Worm (Caenorhabditis elegans): ENCODE measurements around the gene C47E8.3.

The C47E8.3 gene

DNA sequence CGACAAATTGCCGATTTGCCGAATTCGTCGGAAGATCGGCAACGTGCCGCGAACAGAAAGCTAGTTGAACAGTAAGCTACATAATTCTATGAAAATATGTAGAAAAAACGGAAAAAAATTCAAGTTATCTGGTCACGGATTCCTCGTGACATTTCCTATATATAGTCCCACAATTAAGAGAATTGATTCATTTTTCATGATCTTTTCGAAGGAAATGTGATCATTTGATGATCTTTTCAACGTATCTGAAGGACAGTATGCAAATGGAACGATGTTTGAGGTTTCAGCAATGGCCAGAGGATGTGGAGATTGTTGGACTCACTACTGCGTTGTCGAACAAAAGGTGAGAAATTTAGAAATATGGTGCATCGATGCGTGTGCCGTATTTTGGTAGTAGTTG is 27.8 kb downstream of the C47E8.3 start, which contains the start of gene R08A2.9:
Gene R08A2.9 (plus strand): TSS at position 301 of the 400 bp plus-strand sequence.
- TF ChIP-seq hlh-15 (tag; optimal IDR thresholded peaks at IDR 0.05) = no peak
- TF ChIP-seq odd-2 (tag; optimal IDR thresholded peaks at IDR 0.05) = no peak
- no peak for TF ChIP-seq ceh-2 (tag; optimal IDR thresholded peaks at IDR 0.05)
- TF ChIP-seq fkh-10 (GFP tag; optimal IDR thresholded peaks at IDR 0.05) = no peak
- TF ChIP-seq che-1 (tag; optimal IDR thresholded peaks at IDR 0.05) = no peak
- no peak for TF ChIP-seq elt-4 (tag; optimal IDR thresholded peaks at IDR 0.05)
- no peak for TF ChIP-seq sox-2 (GFP tag; IDR thresholded peaks at IDR 0.05)
- no peak for TF ChIP-seq mec-3 (tag; optimal IDR thresholded peaks at IDR 0.05; ENCODE audit: borderline replicate concordance)
- no peak for TF ChIP-seq madf-2 (tag; optimal IDR thresholded peaks at IDR 0.05)
- no peak for TF ChIP-seq pat-9 (tag; optimal IDR thresholded peaks at IDR 0.05)
- no peak for TF ChIP-seq ets-4 (tag; optimal IDR thresholded peaks at IDR 0.05)

DNA sequence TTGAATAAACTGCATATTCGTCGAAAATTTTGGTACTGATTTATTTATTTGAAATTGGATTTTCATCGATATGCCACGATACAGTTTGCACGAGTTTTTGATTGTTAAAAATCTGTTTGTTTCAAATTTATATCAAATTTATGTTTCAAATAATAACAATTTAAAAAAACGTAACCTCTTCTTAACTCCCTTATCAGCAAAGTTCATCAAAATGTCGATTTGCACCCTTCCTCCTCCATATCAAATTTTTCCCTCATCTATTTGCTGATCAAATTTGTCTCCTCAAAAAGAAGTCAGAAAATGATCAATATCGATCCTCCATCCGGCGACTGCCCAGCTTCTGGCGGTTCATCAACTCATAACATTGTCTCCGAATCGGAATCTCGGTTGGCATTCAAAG is 31.0 kb downstream of the C47E8.3 start, which contains the start of gene ssp-33:
Gene ssp-33 (plus strand): TSS at position 301 of the 400 bp plus-strand sequence.
- no peak for TF ChIP-seq K02D7.2 (tag; optimal IDR thresholded peaks at IDR 0.05)
- TF ChIP-seq fax-1 (tag; optimal IDR thresholded peaks at IDR 0.05) = no peak
- TF ChIP-seq pag-3 (tag; optimal IDR thresholded peaks at IDR 0.05; ENCODE audit: borderline replicate concordance) = no peak
- no peak for TF ChIP-seq elt-4 (tag; optimal IDR thresholded peaks at IDR 0.05)
- TF ChIP-seq unc-42 (tag; optimal IDR thresholded peaks at IDR 0.05) = no peak
- TF ChIP-seq ttx-3 (tag; optimal IDR thresholded peaks at IDR 0.05) = no peak
- no peak for TF ChIP-seq elt-2 (tag; optimal IDR thresholded peaks at IDR 0.05)
- no peak for TF ChIP-seq F13H6.1 (tag; optimal IDR thresholded peaks at IDR 0.05)
- no peak for TF ChIP-seq ceh-34 (tag; optimal IDR thresholded peaks at IDR 0.05)
- no peak for TF ChIP-seq che-1 (tag; optimal IDR thresholded peaks at IDR 0.05)
- TF ChIP-seq ceh-22 (tag; optimal IDR thresholded peaks at IDR 0.05) = no peak
- no peak for TF ChIP-seq tbx-7 (tag; optimal IDR thresholded peaks at IDR 0.05)
- TF ChIP-seq pat-9 (tag; optimal IDR thresholded peaks at IDR 0.05) = no peak
- TF ChIP-seq unc-86 (tag; optimal IDR thresholded peaks at IDR 0.05) = no peak
- no peak for TF ChIP-seq dve-1 (tag; optimal IDR thresholded peaks at IDR 0.05)
- TF ChIP-seq odd-2 (tag; optimal IDR thresholded peaks at IDR 0.05) = no peak
- no peak for TF ChIP-seq pqm-1 (tag; optimal IDR thresholded peaks at IDR 0.05)
- no peak for TF ChIP-seq nhr-232 (tag; optimal IDR thresholded peaks at IDR 0.05)
- no peak for TF ChIP-seq ceh-2 (tag; optimal IDR thresholded peaks at IDR 0.05)

DNA sequence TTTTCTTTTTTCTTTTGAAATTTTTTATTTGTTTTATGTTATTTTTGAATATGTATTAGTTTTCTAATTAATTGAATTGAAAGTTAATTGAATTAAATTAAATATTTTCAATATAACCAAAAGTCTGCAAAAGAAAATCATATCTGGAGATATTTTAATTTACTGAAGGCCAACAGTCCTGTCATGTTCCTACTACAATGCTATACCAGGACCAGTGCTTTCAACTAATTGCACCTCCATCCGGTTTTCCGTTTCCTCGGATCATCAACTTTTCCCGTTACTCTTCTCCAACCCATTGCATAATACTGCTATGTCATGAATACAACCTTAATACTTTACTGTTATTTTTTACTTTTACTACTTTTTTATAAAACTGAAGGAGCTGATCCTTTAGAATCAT is 32.2 kb downstream of the C47E8.3 start, which contains the start of gene R08A2.5:
Gene R08A2.5 (plus strand): TSS at position 301 of the 400 bp plus-strand sequence.
- TF ChIP-seq che-1 (tag; optimal IDR thresholded peaks at IDR 0.05) (no peak), ztf-16 (tag; optimal IDR thresholded peaks at IDR 0.05) (no peak), ets-4 (tag; optimal IDR thresholded peaks at IDR 0.05) (no peak), tbx-7 (tag; optimal IDR thresholded peaks at IDR 0.05) (no peak), Y22D7AL.16 (tag; optimal IDR thresholded peaks at IDR 0.05) (no peak), pha-4 (tag; optimal IDR thresholded peaks at IDR 0.05) (no peak), mec-3 (tag; optimal IDR thresholded peaks at IDR 0.05; ENCODE audit: borderline replicate concordance) (no peak), dve-1 (tag; optimal IDR thresholded peaks at IDR 0.05) (no peak), elt-2 (tag; optimal IDR thresholded peaks at IDR 0.05) (no peak)

DNA sequence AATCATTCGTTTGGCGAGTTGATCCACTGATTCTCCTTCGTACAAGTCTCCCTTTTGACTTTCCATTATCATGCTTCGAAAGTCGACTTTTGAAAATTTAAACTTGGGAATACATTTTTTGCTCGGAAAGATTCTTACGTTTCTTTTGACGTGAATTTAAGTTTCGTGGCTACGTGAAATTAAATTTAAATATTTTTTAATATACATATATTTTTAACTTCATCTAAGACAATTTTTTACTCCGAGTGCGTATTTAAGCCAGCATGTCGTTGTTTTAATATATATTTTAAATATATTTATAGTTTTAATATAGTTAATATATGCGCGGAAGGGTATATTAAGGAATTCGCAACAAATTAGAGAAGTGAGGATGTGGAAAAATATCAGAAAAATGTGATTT is 35.5 kb downstream of the C47E8.3 start, which contains the start of gene R08A2.2:
Gene R08A2.2 (minus strand): TSS at position 101 of the 400 bp plus-strand sequence.
- TF ChIP-seq che-1 (tag; optimal IDR thresholded peaks at IDR 0.05) (no peak), syd-9 (tag; optimal IDR thresholded peaks at IDR 0.05) (no peak), ceh-24 (tag; optimal IDR thresholded peaks at IDR 0.05) (no peak), ref-2 (tag; optimal IDR thresholded peaks at IDR 0.05) (no peak), unc-42 (tag; optimal IDR thresholded peaks at IDR 0.05) (no peak), ama-1 (optimal IDR thresholded peaks at IDR 0.05) (no peak), nhr-232 (tag; optimal IDR thresholded peaks at IDR 0.05) (no peak), sox-2 (GFP tag; IDR thresholded peaks at IDR 0.05) (no peak), zip-5 (tag; optimal IDR thresholded peaks at IDR 0.05) (no peak), npax-4 (tag; optimal IDR thresholded peaks at IDR 0.05) (no peak), rnt-1 (tag; optimal IDR thresholded peaks at IDR 0.05) (no peak), ceh-48 (tag; optimal IDR thresholded peaks at IDR 0.05) (no peak), elt-4 (tag; optimal IDR thresholded peaks at IDR 0.05) (no peak)
